Worm (Caenorhabditis elegans) whole organism, L1 larva: Measurements from ENCODE around the gene C12D5.10.

Experiments used
- ama-1 ChIP-seq: fragments of 150-350 bp; optimal IDR thresholded peaks from 2 replicates; lab custom pipeline; 2014
- ceh-82 ChIP-seq, 3 experiments: fragments of 150-350 bp in 1 of 3; sonication (generic microtip) in 2 of 3; optimal IDR thresholded peaks; 2 replicates each; lab custom pipeline; 2014 to 2017; ENCODE audit warnings: missing biosample characterization in 3 of 3, missing genetic modification characterization in 3 of 3
- ces-1 ChIP-seq: fragments of 150-350 bp; optimal IDR thresholded peaks from 2 replicates; lab custom pipeline; 2014; ENCODE audit warnings: missing biosample characterization, missing genetic modification reagents, missing genetic modification characterization
- dsc-1 ChIP-seq: sonication (generic microtip); optimal IDR thresholded peaks from 2 replicates; lab custom pipeline; 2016; ENCODE audit warnings: mild to moderate bottlenecking, missing genetic modification characterization, missing compliant biosample characterization
- efl-1 ChIP-seq, 4 experiments: fragments of 150-350 bp; optimal IDR thresholded peaks in 3 of 4; peaks in 1 of 4; 1 replicate in 1 of 4; 2 replicates in 3 of 4; lab custom pipeline; 2014; ENCODE audit warnings: missing biosample characterization in 2 of 4, missing genetic modification characterization in 2 of 4, missing genetic modification reagents in 2 of 4
- efl-3 ChIP-seq: fragments of 200-800 bp; sonication (Bioruptor generic); optimal IDR thresholded peaks from 2 replicates; lab custom pipeline; 2018; ENCODE audit warnings: mild to moderate bottlenecking, missing genetic modification characterization, missing compliant biosample characterization
- hlh-17 ChIP-seq: fragments of 200-800 bp; sonication (Bioruptor generic); optimal IDR thresholded peaks from 2 replicates; lab custom pipeline; 2018; ENCODE audit warnings: missing genetic modification characterization, mild to moderate bottlenecking, missing compliant biosample characterization, moderate library complexity, borderline replicate concordance
- lin-13 ChIP-seq: fragments of 150-350 bp; optimal IDR thresholded peaks from 2 replicates; lab custom pipeline; 2014; ENCODE audit warnings: missing biosample characterization, missing genetic modification reagents, missing genetic modification characterization
- nhr-11 ChIP-seq: fragments of 150-350 bp; optimal IDR thresholded peaks from 2 replicates; lab custom pipeline; 2014; ENCODE audit warnings: missing biosample characterization, missing genetic modification characterization
- nhr-237 ChIP-seq: fragments of 150-350 bp; optimal IDR thresholded peaks from 2 replicates; lab custom pipeline; 2014; ENCODE audit warnings: missing biosample characterization, missing genetic modification characterization
- nhr-47 ChIP-seq: sonication (generic microtip); optimal IDR thresholded peaks from 2 replicates; lab custom pipeline; 2016; ENCODE audit warnings: mild to moderate bottlenecking, missing genetic modification characterization, moderate library complexity, missing compliant biosample characterization
- nhr-71 ChIP-seq: sonication (generic microtip); optimal IDR thresholded peaks from 2 replicates; lab custom pipeline; 2016; ENCODE audit warnings: mild to moderate bottlenecking, missing genetic modification characterization, moderate library complexity, missing compliant biosample characterization
- nhr-84 ChIP-seq: sonication (generic microtip); optimal IDR thresholded peaks from 2 replicates; lab custom pipeline; 2017; ENCODE audit warnings: missing biosample characterization, missing genetic modification characterization
- nhr-90 ChIP-seq: sonication (generic microtip); optimal IDR thresholded peaks from 2 replicates; lab custom pipeline; 2016; ENCODE audit warnings: mild to moderate bottlenecking, missing genetic modification characterization, missing compliant biosample characterization; ENCODE audit not compliant: poor library complexity
- snpc-4 ChIP-seq: fragments of 150-350 bp; optimal IDR thresholded peaks from 2 replicates; lab custom pipeline; 2014; ENCODE audit warnings: missing biosample characterization, missing genetic modification characterization
- snu-23 ChIP-seq: sonication (generic microtip); optimal IDR thresholded peaks from 2 replicates; lab custom pipeline; 2016; ENCODE audit warnings: missing genetic modification characterization, missing compliant biosample characterization
- swsn-7 ChIP-seq: sonication (generic microtip); optimal IDR thresholded peaks from 2 replicates; lab custom pipeline; 2016; ENCODE audit warnings: missing genetic modification characterization, missing compliant biosample characterization
- tbx-2 ChIP-seq: sonication (generic microtip); optimal IDR thresholded peaks from 2 replicates; lab custom pipeline; 2016; ENCODE audit warnings: missing genetic modification characterization, missing compliant biosample characterization
- tlp-1 ChIP-seq: fragments of 150-350 bp; optimal IDR thresholded peaks from 2 replicates; lab custom pipeline; 2014; ENCODE audit warnings: missing biosample characterization, missing genetic modification characterization
- vab-15 ChIP-seq: sonication (generic microtip); optimal IDR thresholded peaks from 2 replicates; lab custom pipeline; 2017; ENCODE audit warnings: missing genotype, mild to moderate bottlenecking, missing genetic modification characterization, missing compliant biosample characterization
- zip-4 ChIP-seq: fragments of 200-800 bp; sonication (Bioruptor generic); optimal IDR thresholded peaks from 2 replicates; lab custom pipeline; 2018; ENCODE audit warnings: mild to moderate bottlenecking, missing genetic modification characterization, moderate library complexity, missing compliant biosample characterization

C12D5.10 gene

DNA sequence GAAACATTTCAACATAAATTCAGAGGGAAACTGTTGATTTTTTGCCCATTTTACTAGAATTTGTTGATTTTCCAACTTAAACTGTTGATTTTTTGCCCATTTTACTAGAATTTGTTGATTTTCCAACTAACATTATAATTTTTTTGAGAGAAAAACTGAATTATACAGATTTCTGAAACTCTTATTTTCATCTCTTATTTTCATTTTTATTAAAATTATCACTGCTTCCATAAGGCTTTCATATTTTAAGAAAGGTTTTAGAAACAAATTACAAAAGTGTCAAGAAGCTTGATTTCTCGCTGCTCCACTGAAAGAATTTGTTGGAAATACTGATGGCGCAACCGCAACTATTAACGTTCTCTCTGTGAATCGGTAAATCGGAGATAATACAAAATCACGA, 43.3 kb downstream of the C12D5.10 start:
- TF ChIP-seq tlp-1 (tag; lab: Kevin White, UChicago) (no peak), swsn-7 (tag; lab: Kevin White, UChicago) (no peak), dsc-1 (tag; lab: Kevin White, UChicago) (no peak), ceh-82 (tag; optimal IDR thresholded peaks at IDR 0.05; lab: Kevin White, UChicago) (no peak), ces-1 (GFP tag; lab: Kevin White, UChicago) (no peak), nhr-11 (no peak), nhr-237 (tag; lab: Kevin White, UChicago) (no peak)

DNA sequence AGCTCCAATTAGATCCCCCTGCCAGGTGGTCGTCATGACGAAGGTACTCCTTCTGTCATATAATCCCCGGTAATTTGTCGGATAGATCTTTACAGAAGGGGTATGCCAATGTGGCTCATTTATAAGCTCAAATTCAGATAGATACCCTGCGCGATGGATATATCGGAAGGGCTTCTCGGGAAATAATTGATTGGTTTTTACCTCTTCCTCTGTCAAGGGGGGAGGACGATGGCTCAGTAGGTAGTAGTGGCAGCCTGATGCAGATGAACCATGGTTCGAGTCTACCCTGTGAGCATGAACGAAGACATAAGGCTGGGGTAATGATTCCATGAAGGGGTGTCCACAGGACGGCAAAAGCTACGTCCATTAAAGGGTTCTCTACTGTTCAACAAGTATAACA, 46.1 kb downstream of the C12D5.10 start:
- no peak for TF ChIP-seq nhr-84
- no peak for TF ChIP-seq efl-1 (optimal IDR thresholded peaks at IDR 0.05; lab: Kevin White, UChicago)
- TF ChIP-seq efl-1 (GFP tag; optimal IDR thresholded peaks at IDR 0.05 in 1 of 2; lab: Kevin White, UChicago), result peak in 1 of 2 experiments; percentile 57
- TF ChIP-seq nhr-47 (tag; lab: Kevin White, UChicago), result no peak
- TF ChIP-seq tbx-2 (tag; lab: Kevin White, UChicago), result no peak

DNA sequence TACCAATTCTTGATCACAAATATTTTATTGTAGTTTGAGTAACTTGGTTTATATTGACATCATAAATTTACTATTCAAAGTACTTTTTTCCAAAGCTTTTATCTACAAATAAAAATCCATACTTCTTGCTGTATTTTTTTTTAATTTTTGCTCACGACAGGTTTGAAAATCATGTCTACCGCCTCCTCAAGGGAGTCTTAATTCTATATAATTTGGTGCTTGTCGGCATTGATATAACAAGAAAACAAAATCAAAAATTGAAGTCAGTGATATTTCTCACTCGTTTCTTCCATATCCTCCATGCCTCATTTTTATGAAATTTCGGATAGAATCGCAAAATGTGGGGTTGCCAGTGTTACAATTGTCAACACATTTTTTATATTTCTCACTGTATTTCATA, 47.8 kb downstream of the C12D5.10 start, which contains the start of gene str-47:
str-47 (plus strand) TSS at position 301 of the 400 bp plus-strand sequence.
- TF ChIP-seq efl-1 (optimal IDR thresholded peaks at IDR 0.05; lab: Kevin White, UChicago) (no peak), efl-1 (GFP tag; optimal IDR thresholded peaks at IDR 0.05 in 1 of 2; lab: Kevin White, UChicago) (no peak), zip-4 (GFP tag; lab: Kevin White, UChicago) (no peak), hlh-17 (GFP tag; lab: Kevin White, UChicago) (no peak), dsc-1 (tag; lab: Kevin White, UChicago) (no peak), ces-1 (GFP tag; lab: Kevin White, UChicago) (no peak), snu-23 (no peak), vab-15 (tag; lab: Kevin White, UChicago) (no peak), nhr-90 (no peak), snpc-4 (tag; lab: Kevin White, UChicago) (no peak), ama-1 (no peak), nhr-11 (no peak), efl-3 (GFP tag; lab: Kevin White, UChicago) (no peak)

DNA sequence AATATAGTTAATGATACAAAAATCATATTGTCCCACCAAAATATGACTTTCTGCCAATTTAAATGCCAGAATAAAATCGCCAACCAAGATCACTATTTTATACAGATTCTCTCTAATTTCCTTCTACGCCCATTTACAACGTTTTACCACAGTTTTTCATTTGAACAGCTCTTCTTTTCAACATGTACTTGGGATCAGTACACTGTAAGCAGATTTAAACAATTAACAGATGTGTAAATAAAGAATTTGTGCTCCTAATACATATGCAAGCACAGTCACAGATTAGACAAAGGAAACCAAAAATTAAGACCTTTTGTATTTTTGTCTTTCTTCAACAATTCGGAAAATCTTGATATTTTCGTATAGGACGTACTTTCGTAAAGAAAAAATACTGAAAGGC, 49.9 kb downstream of the C12D5.10 start, which contains the start of gene F07C4.11:
F07C4.11 (minus strand) TSS at position 101 of the 400 bp plus-strand sequence.
- no peak for TF ChIP-seq nhr-71
- TF ChIP-seq lin-13, result no peak
